Fruit fly (Drosophila melanogaster) whole organism, embryonic: ENCODE results near the gene Nup153.
A peak's percentile ranks its signal among the peaks of the same experiment; 100 is the strongest.

Experiments
- CG10543 ChIP-seq: fragments of 200-800 bp; sonication (Bioruptor generic); optimal IDR thresholded peaks from 3 replicates; lab custom pipeline; 2017; ENCODE audit warnings: missing biosample characterization, mild to moderate bottlenecking, missing genetic modification characterization, moderate library complexity
- CG11398 ChIP-seq: fragments of 200-800 bp; sonication (Bioruptor generic); optimal IDR thresholded peaks from 2 replicates; lab custom pipeline; 2016; ENCODE audit warnings: missing biosample characterization, missing genetic modification characterization
- CG15269 ChIP-seq: fragments of 200-800 bp; sonication (Bioruptor generic); optimal IDR thresholded peaks from 2 replicates; lab custom pipeline; 2018; ENCODE audit warnings: missing biosample characterization, mild to moderate bottlenecking, missing genetic modification characterization, moderate library complexity
- CG17186 ChIP-seq: fragments of 200-800 bp; sonication (Bioruptor generic); optimal IDR thresholded peaks from 3 replicates; lab custom pipeline; 2017; ENCODE audit warnings: missing biosample characterization, missing genetic modification reagents, missing genetic modification characterization
- CG17612 ChIP-seq: fragments of 200-800 bp; sonication (Bioruptor generic); IDR thresholded peaks from 2 replicates; pipeline ENCODE4 v1.3.6; 2022; ENCODE audit warnings: missing biosample characterization, missing genetic modification characterization
- CG2129 ChIP-seq: fragments of 200-800 bp; sonication (Bioruptor generic); IDR thresholded peaks from 2 replicates; pipeline ENCODE4 v1.3.6; 2022; ENCODE audit warnings: missing biosample characterization, missing genetic modification characterization; ENCODE audit not compliant: partially characterized antibody
- CG32772 ChIP-seq: fragments of 200-800 bp; sonication (Bioruptor generic); IDR thresholded peaks from 2 replicates; pipeline ENCODE4 v1.3.6; 2022; ENCODE audit warnings: missing biosample characterization, missing genetic modification characterization
- CG3847 ChIP-seq: fragments of 200-800 bp; sonication (Bioruptor generic); IDR thresholded peaks from 2 replicates; pipeline ENCODE4 v1.3.6; 2022; ENCODE audit warnings: missing biosample characterization, missing genetic modification characterization
- CG42726 ChIP-seq: fragments of 200-800 bp; sonication (Bioruptor generic); IDR thresholded peaks from 2 replicates; pipeline ENCODE4 v1.3.6; 2022; ENCODE audit warnings: missing biosample characterization, missing genetic modification characterization; ENCODE audit not compliant: partially characterized antibody
- CG4854 ChIP-seq: fragments of 200-800 bp; sonication (Bioruptor generic); optimal IDR thresholded peaks from 2 replicates; lab custom pipeline; 2016; ENCODE audit warnings: missing biosample characterization, missing genetic modification characterization, inconsistent platforms
- CG6272 ChIP-seq: fragments of 200-800 bp; sonication (Bioruptor generic); IDR thresholded peaks from 2 replicates; pipeline ENCODE4 v1.3.6; 2022; ENCODE audit warnings: missing biosample characterization, missing genetic modification characterization
- CG8290 ChIP-seq, 3 experiments: fragments of 200-800 bp; sonication (Bioruptor generic); optimal IDR thresholded peaks; 2 replicates each; lab custom pipeline; 2016 to 2019; ENCODE audit warnings: missing biosample characterization in 3 of 3, missing genetic modification characterization in 3 of 3, mild to moderate bottlenecking in 2 of 3, moderate library complexity in 1 of 3
- CG8765 ChIP-seq: fragments of 200-800 bp; sonication (Bioruptor generic); IDR thresholded peaks from 2 replicates; pipeline ENCODE4 v1.3.6; 2022; ENCODE audit warnings: missing biosample characterization, missing genetic modification characterization
- Chrac-16 ChIP-seq: fragments of 200-800 bp; sonication (Bioruptor generic); optimal IDR thresholded peaks from 3 replicates; lab custom pipeline; 2016; ENCODE audit warnings: missing biosample characterization, missing genetic modification characterization
- D ChIP-seq, 2 experiments: fragments of 200-800 bp in 1 of 2; fragments of >200 bp in 1 of 2; sonication (Bioruptor generic) in 1 of 2; optimal IDR thresholded peaks; 2 replicates in 1 of 2; 3 replicates in 1 of 2; lab custom pipeline; 2017; ENCODE audit warnings: mild to moderate bottlenecking in 1 of 2, missing biosample characterization in 1 of 2, missing genetic modification characterization in 1 of 2, missing genetic modification reagents in 1 of 2
- Elba2 ChIP-seq: fragments of 200-800 bp; sonication (Bioruptor generic); optimal IDR thresholded peaks from 3 replicates; lab custom pipeline; 2016; ENCODE audit warnings: missing biosample characterization, missing genetic modification characterization
- Med ChIP-seq: fragments of 200-800 bp; sonication (Bioruptor generic); peaks from one replicate; lab custom pipeline; 2016; ENCODE audit warnings: missing biosample characterization, missing genetic modification characterization, mild to moderate bottlenecking, inconsistent platforms, moderate library complexity
- Opbp ChIP-seq: fragments of 200-800 bp; sonication (Bioruptor generic); IDR thresholded peaks from 3 replicates; pipeline ENCODE4 v1.3.6; 2022; ENCODE audit warnings: missing biosample characterization, missing genetic modification characterization; ENCODE audit not compliant: partially characterized antibody
- Ssrp ChIP-seq: fragments of 200-800 bp; sonication (Bioruptor generic); optimal IDR thresholded peaks from 2 replicates; lab custom pipeline; 2018; ENCODE audit warnings: missing biosample characterization, mild to moderate bottlenecking, missing genetic modification characterization, moderate library complexity
- Vsx1 ChIP-seq: fragments of 200-800 bp; sonication (Bioruptor generic); optimal IDR thresholded peaks from 2 replicates; lab custom pipeline; 2017; ENCODE audit warnings: missing biosample characterization, mild to moderate bottlenecking, missing genetic modification characterization, missing genetic modification reagents
- Xbp1 ChIP-seq: fragments of 200-800 bp; sonication (Bioruptor generic); optimal IDR thresholded peaks from 3 replicates; lab custom pipeline; 2016; ENCODE audit warnings: missing biosample characterization, mild to moderate bottlenecking, missing genetic modification characterization
- abd-A ChIP-seq: fragments of 200-800 bp; sonication (Bioruptor generic); optimal IDR thresholded peaks from 3 replicates; lab custom pipeline; 2019; ENCODE audit warnings: missing biosample characterization, mild to moderate bottlenecking, missing genetic modification characterization, moderate library complexity
- bcd ChIP-seq: fragments of 200-800 bp; sonication (Bioruptor generic); optimal IDR thresholded peaks from 2 replicates; lab custom pipeline; 2017; ENCODE audit warnings: missing biosample characterization, mild to moderate bottlenecking, missing genetic modification characterization
- bsh ChIP-seq, 2 experiments: fragments of 200-800 bp; sonication (Bioruptor generic); optimal IDR thresholded peaks; 2 replicates each; lab custom pipeline; 2017 to 2018; ENCODE audit warnings: mild to moderate bottlenecking in 2 of 2, missing biosample characterization in 2 of 2, missing genetic modification characterization in 2 of 2, moderate library complexity in 1 of 2
- cas ChIP-seq: fragments of 200-800 bp; sonication (Bioruptor generic); IDR thresholded peaks from 2 replicates; pipeline ENCODE4 v1.3.6; 2022; ENCODE audit warnings: missing biosample characterization, missing genetic modification characterization
- cg ChIP-seq: fragments of 200-800 bp; sonication (Bioruptor generic); optimal IDR thresholded peaks from 3 replicates; lab custom pipeline; 2019; ENCODE audit warnings: missing biosample characterization, mild to moderate bottlenecking, missing genetic modification characterization, moderate library complexity
- corto ChIP-seq: fragments of 200-800 bp; sonication (Bioruptor generic); optimal IDR thresholded peaks from 2 replicates; lab custom pipeline; 2016; ENCODE audit warnings: missing biosample characterization, mild to moderate bottlenecking, missing genetic modification characterization, moderate library complexity
- da ChIP-seq: fragments of 200-800 bp; sonication (Bioruptor generic); optimal IDR thresholded peaks from 2 replicates; lab custom pipeline; 2016; ENCODE audit warnings: missing biosample characterization, missing genetic modification characterization
- ewg ChIP-seq: fragments of 200-800 bp; sonication (Bioruptor generic); optimal IDR thresholded peaks from 3 replicates; lab custom pipeline; 2017; ENCODE audit warnings: mild to moderate bottlenecking, missing biosample characterization, missing genetic modification reagents, missing genetic modification characterization
- fd102C ChIP-seq: fragments of 200-800 bp; sonication (Bioruptor generic); optimal IDR thresholded peaks from 2 replicates; lab custom pipeline; 2018; ENCODE audit warnings: missing biosample characterization, mild to moderate bottlenecking, missing genetic modification characterization, moderate library complexity
- gcm ChIP-seq: fragments of 200-800 bp; sonication (Bioruptor generic); optimal IDR thresholded peaks from 2 replicates; lab custom pipeline; 2019; ENCODE audit warnings: missing biosample characterization, mild to moderate bottlenecking, missing genetic modification characterization, moderate library complexity
- her ChIP-seq: fragments of 200-800 bp; sonication (Bioruptor generic); optimal IDR thresholded peaks from 2 replicates; lab custom pipeline; 2016; ENCODE audit warnings: missing biosample characterization, missing genetic modification characterization
- insv ChIP-seq, 2 experiments: fragments of 200-800 bp; sonication (Bioruptor generic); optimal IDR thresholded peaks; 3 replicates each; lab custom pipeline; 2016 to 2018; ENCODE audit warnings: missing biosample characterization in 2 of 2, missing genetic modification characterization in 2 of 2
- nmo ChIP-seq: fragments of 200-800 bp; sonication (Bioruptor generic); optimal IDR thresholded peaks from 2 replicates; lab custom pipeline; 2018; ENCODE audit warnings: missing biosample characterization, mild to moderate bottlenecking, missing genetic modification characterization, moderate library complexity
- sd ChIP-seq: fragments of 200-800 bp; sonication (Bioruptor generic); optimal IDR thresholded peaks from 3 replicates; lab custom pipeline; 2018; ENCODE audit warnings: missing biosample characterization, mild to moderate bottlenecking, missing genetic modification characterization, moderate library complexity
- sens ChIP-seq: fragments of 200-800 bp; sonication (Bioruptor generic); peaks from one replicate; lab custom pipeline; 2016; ENCODE audit warnings: missing biosample characterization, missing genetic modification characterization
- slp2 ChIP-seq: fragments of 200-800 bp; sonication (Bioruptor generic); optimal IDR thresholded peaks from 2 replicates; lab custom pipeline; 2016; ENCODE audit warnings: missing biosample characterization, missing genetic modification characterization
- sqz ChIP-seq: fragments of 200-800 bp; sonication (Bioruptor generic); optimal IDR thresholded peaks from 3 replicates; lab custom pipeline; 2018; ENCODE audit warnings: missing biosample characterization, mild to moderate bottlenecking, missing genetic modification characterization
- twi ChIP-seq: fragments of 200-800 bp; optimal IDR thresholded peaks from 2 replicates; lab custom pipeline; 2019; ENCODE audit warnings: missing biosample characterization, mild to moderate bottlenecking, missing genetic modification characterization, moderate library complexity
- vnd ChIP-seq: fragments of 200-800 bp; sonication (Bioruptor generic); IDR thresholded peaks from 3 replicates; pipeline ENCODE4 v1.3.6; 2022; ENCODE audit warnings: missing biosample characterization, missing genetic modification characterization; ENCODE audit not compliant: partially characterized antibody
- wor ChIP-seq: fragments of 200-800 bp; sonication (Bioruptor generic); IDR thresholded peaks from 2 replicates; pipeline ENCODE4 v1.3.6; 2022; ENCODE audit warnings: missing biosample characterization, missing genetic modification characterization

The Nup153 gene

DNA sequence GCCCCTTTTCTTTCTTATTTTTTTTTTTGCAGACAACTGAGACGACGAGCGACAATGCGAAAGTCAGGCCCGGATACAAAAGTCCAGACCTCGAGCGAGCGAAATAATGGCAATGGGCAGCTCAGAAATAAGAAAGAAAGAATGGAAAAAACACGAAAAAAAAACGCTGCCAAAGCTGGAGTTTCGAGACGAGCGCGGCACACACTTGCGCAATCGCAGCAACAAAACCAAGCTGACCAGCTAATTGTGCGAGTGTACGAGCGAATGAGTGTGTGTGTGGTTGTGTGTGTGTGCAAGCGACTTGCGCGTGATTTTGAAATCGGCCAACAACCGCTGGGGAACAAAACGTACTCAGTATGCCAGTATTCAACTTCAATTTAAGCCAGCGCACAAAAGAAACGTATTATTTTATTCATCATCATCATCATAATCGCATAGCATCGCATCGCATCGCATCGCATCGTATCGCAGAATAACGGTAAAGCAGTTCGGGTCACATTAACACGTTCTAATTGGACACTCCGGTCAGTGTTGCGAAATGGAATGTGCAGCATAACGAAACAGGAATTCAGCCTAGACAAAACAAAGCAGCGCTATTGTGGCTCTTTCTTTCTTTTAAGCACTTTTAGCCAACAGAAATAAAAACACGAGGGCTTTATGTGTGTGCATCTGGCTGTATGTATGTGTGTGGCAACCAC is 48.8 kb downstream of the Nup153 start (continued):
- TF ChIP-seq Opbp (GFP tag; lab: Robert Waterston, UW): no peak
- no peak for TF ChIP-seq CG15269 (tag; lab: Kevin White, UChicago)
- peak; percentile 2 for TF ChIP-seq D (optimal IDR thresholded peaks at IDR 0.05; lab: Kevin White, UChicago)
- TF ChIP-seq D (GFP tag; optimal IDR thresholded peaks at IDR 0.05; lab: Kevin White, UChicago): no peak
- no peak for TF ChIP-seq CG4854 (GFP tag; lab: Kevin White, UChicago)
- no peak for TF ChIP-seq CG17612 (GFP tag; lab: Robert Waterston, UW)
- no peak for TF ChIP-seq CG10543 (GFP tag; lab: Kevin White, UChicago)
- no peak for TF ChIP-seq CG8765 (GFP tag; lab: Robert Waterston, UW)
- peak in 1 of 2 experiments; percentile 15 for TF ChIP-seq bsh (GFP tag; optimal IDR thresholded peaks at IDR 0.05; lab: Kevin White, UChicago)
- peak; percentile 25 for TF ChIP-seq Elba2 (GFP tag; lab: Kevin White, UChicago)
- TF ChIP-seq twi (tag; lab: Kevin White, UChicago): no peak
- TF ChIP-seq insv (GFP tag; optimal IDR thresholded peaks at IDR 0.05; lab: Kevin White, UChicago): peak in 1 of 2 experiments; percentile 79
- peak; percentile 7 for TF ChIP-seq corto (GFP tag; lab: Kevin White, UChicago)
- no peak for TF ChIP-seq slp2 (GFP tag; lab: Kevin White, UChicago)
- peak; percentile 58 for TF ChIP-seq CG8290 (GFP tag; optimal IDR thresholded peaks at IDR 0.05; lab: Kevin White, UChicago)
- no peak for TF ChIP-seq CG8290 (tag; optimal IDR thresholded peaks at IDR 0.05; lab: Kevin White, UChicago)
- no peak for TF ChIP-seq Chrac-16 (GFP tag; lab: Kevin White, UChicago)
- TF ChIP-seq CG6272 (GFP tag; lab: Robert Waterston, UW): no peak
- TF ChIP-seq CG3847 (GFP tag; lab: Robert Waterston, UW): no peak
- TF ChIP-seq her (GFP tag; lab: Kevin White, UChicago): no peak
- no peak for TF ChIP-seq bcd (GFP tag; lab: Kevin White, UChicago)
- TF ChIP-seq CG17186 (GFP tag; lab: Kevin White, UChicago): no peak
- no peak for TF ChIP-seq CG11398 (GFP tag; lab: Kevin White, UChicago)
- no peak for TF ChIP-seq da
- TF ChIP-seq vnd: no peak
- no peak for TF ChIP-seq Ssrp (tag; lab: Kevin White, UChicago)
- TF ChIP-seq wor (GFP tag; lab: Robert Waterston, UW): no peak
- TF ChIP-seq Vsx1 (GFP tag; lab: Kevin White, UChicago): peak; percentile 2
- TF ChIP-seq CG42726 (GFP tag; lab: Robert Waterston, UW): no peak
- TF ChIP-seq ewg (GFP tag; lab: Kevin White, UChicago): peak; percentile 6
- no peak for TF ChIP-seq CG2129
- TF ChIP-seq gcm (GFP tag; lab: Kevin White, UChicago): no peak
- TF ChIP-seq Med (GFP tag; lab: Kevin White, UChicago): peak; percentile 22
- no peak for TF ChIP-seq fd102C (GFP tag; lab: Kevin White, UChicago)

dm6 chrX:16648435-16648781 is 49.4 kb downstream of the Nup153 start:
- TF ChIP-seq abd-A (tag; lab: Kevin White, UChicago) (peak; percentile 17), CG32772 (GFP tag; lab: Robert Waterston, UW) (0 out of 2 replicates have a peak, but pooled peaks have one; percentile 8), sqz (GFP tag; lab: Kevin White, UChicago) (peak; percentile 20), nmo (GFP tag; lab: Kevin White, UChicago) (no peak), cas (GFP tag; lab: Robert Waterston, UW) (no peak), insv (GFP tag; optimal IDR thresholded peaks at IDR 0.05; lab: Kevin White, UChicago) (peak in 1 of 2 experiments; percentile 71), Opbp (GFP tag; lab: Robert Waterston, UW) (no peak), cg (peak; percentile 56), sens (peak; percentile 36), sd (tag; lab: Kevin White, UChicago) (peak; percentile 62), Xbp1 (GFP tag; lab: Kevin White, UChicago) (no peak)
